Worm (Caenorhabditis elegans) whole organism, young adult: ENCODE data around the gene F23B2.10.
A peak's percentile ranks its signal among the peaks of the same experiment; 100 is the strongest.

ENCODE experiments used
- B0019.2 ChIP-seq: fragments of 200-800 bp; sonication (Bioruptor generic); conservative IDR thresholded peaks from 2 replicates; pipeline ENCODE4 v1.3.6; 2022; ENCODE audit warnings: missing genetic modification reagents, missing genetic modification characterization, missing compliant biosample characterization
- B0261.1 ChIP-seq: sonication (generic microtip); optimal IDR thresholded peaks from 2 replicates; lab custom pipeline; 2016; ENCODE audit warnings: mild to moderate bottlenecking, missing genetic modification characterization, moderate library complexity, missing compliant biosample characterization
- C17E4.6 ChIP-seq: fragments of 200-800 bp; sonication (Bioruptor generic); IDR thresholded peaks from 2 replicates; pipeline ENCODE4 v1.3.6; 2022; ENCODE audit warnings: missing genetic modification reagents, missing genetic modification characterization, missing compliant biosample characterization
- F23B12.7 ChIP-seq: sonication (generic microtip); optimal IDR thresholded peaks from 2 replicates; lab custom pipeline; 2017; ENCODE audit warnings: missing genetic modification characterization, mild to moderate bottlenecking, missing compliant biosample characterization, antibody characterized with exemption, moderate library complexity; ENCODE audit not compliant: insufficient read depth
- F37B4.10 ChIP-seq: fragments of 200-800 bp; sonication (Bioruptor generic); IDR thresholded peaks from 2 replicates; pipeline ENCODE4 v1.3.6; 2022; ENCODE audit warnings: missing genetic modification characterization, missing compliant biosample characterization
- F55B11.4 ChIP-seq: sonication (generic microtip); optimal IDR thresholded peaks from 2 replicates; lab custom pipeline; 2016; ENCODE audit warnings: missing compliant biosample characterization, missing genetic modification characterization, borderline replicate concordance; ENCODE audit not compliant: insufficient read depth
- T07F8.4 ChIP-seq: sonication (generic microtip); optimal IDR thresholded peaks from 2 replicates; lab custom pipeline; 2016; ENCODE audit warnings: mild to moderate bottlenecking, missing genetic modification characterization, moderate library complexity, missing compliant biosample characterization
- Y53G8AR.9 ChIP-seq: fragments of 200-800 bp; sonication (Bioruptor generic); conservative IDR thresholded peaks from 2 replicates; pipeline ENCODE4 v1.3.6; 2022; ENCODE audit warnings: missing genetic modification reagents, missing genetic modification characterization, missing compliant biosample characterization
- Y79H2A.3 ChIP-seq: fragments of 200-800 bp; sonication (Bioruptor generic); conservative IDR thresholded peaks from 2 replicates; pipeline ENCODE4 v1.3.6; 2022; ENCODE audit warnings: missing genetic modification reagents, missing genetic modification characterization, missing compliant biosample characterization
- Y95B8A.8 ChIP-seq: fragments of 200-800 bp; sonication (Bioruptor generic); IDR thresholded peaks from 2 replicates; pipeline ENCODE4 v1.3.6; 2022; ENCODE audit warnings: missing genetic modification reagents, missing genetic modification characterization, missing compliant biosample characterization
- attf-3 ChIP-seq: fragments of 200-800 bp; sonication (Bioruptor generic); conservative IDR thresholded peaks from 2 replicates; pipeline ENCODE4 v1.3.6; 2022; ENCODE audit warnings: missing genetic modification reagents, missing genetic modification characterization, missing compliant biosample characterization
- attf-5 ChIP-seq: fragments of 200-800 bp; sonication (Bioruptor generic); optimal IDR thresholded peaks from 2 replicates; lab custom pipeline; 2018; ENCODE audit warnings: mild to moderate bottlenecking, missing genetic modification characterization, missing compliant biosample characterization
- bed-2 ChIP-seq: fragments of 200-800 bp; sonication (Bioruptor generic); IDR thresholded peaks from 2 replicates; pipeline ENCODE4 v1.3.6; 2022; ENCODE audit warnings: missing genetic modification reagents, missing genetic modification characterization, missing compliant biosample characterization
- ceh-100 ChIP-seq: fragments of 200-800 bp; sonication (Bioruptor generic); IDR thresholded peaks from 2 replicates; pipeline ENCODE4 v1.3.6; 2022; ENCODE audit warnings: missing genetic modification reagents, missing genetic modification characterization, missing compliant biosample characterization
- ceh-27 ChIP-seq: fragments of 200-800 bp; sonication (Bioruptor generic); optimal IDR thresholded peaks from 2 replicates; lab custom pipeline; 2018; ENCODE audit warnings: mild to moderate bottlenecking, missing genetic modification characterization, moderate library complexity, missing compliant biosample characterization
- dox-1 ChIP-seq: fragments of 200-800 bp; sonication (Bioruptor generic); IDR thresholded peaks from 2 replicates; pipeline ENCODE4 v1.3.6; 2022; ENCODE audit warnings: missing genetic modification reagents, missing genetic modification characterization, missing compliant biosample characterization
- efl-1 ChIP-seq: fragments of 150-350 bp; optimal IDR thresholded peaks from 2 replicates; lab custom pipeline; 2014; ENCODE audit warnings: missing biosample characterization, missing genetic modification reagents, missing genetic modification characterization
- egl-44 ChIP-seq: fragments of 200-800 bp; sonication (Bioruptor generic); IDR thresholded peaks from 2 replicates; pipeline ENCODE4 v1.3.6; 2022; ENCODE audit warnings: missing genetic modification reagents, missing genetic modification characterization, missing compliant biosample characterization
- hrde-1 ChIP-seq: sonication (generic microtip); optimal IDR thresholded peaks from 2 replicates; lab custom pipeline; 2016; ENCODE audit warnings: missing genetic modification characterization, mild to moderate bottlenecking, missing compliant biosample characterization, moderate library complexity, missing genotype, missing genetic modification reagents, borderline replicate concordance
- hsf-1 ChIP-seq: fragments of 200-800 bp; sonication (Bioruptor generic); IDR thresholded peaks from 2 replicates; pipeline ENCODE4 v1.3.6; 2022; ENCODE audit warnings: missing genetic modification reagents, missing genetic modification characterization, missing compliant biosample characterization
- lin-35 ChIP-seq, 3 experiments: fragments of 150-350 bp in 2 of 3; sonication (generic microtip) in 1 of 3; optimal IDR thresholded peaks; 2 replicates each; lab custom pipeline; 2014 to 2018; ENCODE audit warnings: missing biosample characterization in 3 of 3, missing genetic modification characterization in 3 of 3, missing genetic modification reagents in 3 of 3
- lin-54 ChIP-seq: fragments of 200-800 bp; sonication (Bioruptor generic); optimal IDR thresholded peaks from 2 replicates; lab custom pipeline; 2018; ENCODE audit warnings: mild to moderate bottlenecking, missing genetic modification characterization, missing compliant biosample characterization
- lir-1 ChIP-seq: fragments of 200-800 bp; sonication (Bioruptor generic); conservative IDR thresholded peaks from 2 replicates; pipeline ENCODE4 v1.3.6; 2022; ENCODE audit warnings: missing genetic modification reagents, missing genetic modification characterization, missing compliant biosample characterization
- lsl-1 ChIP-seq: fragments of 200-800 bp; sonication (Bioruptor generic); optimal IDR thresholded peaks from 2 replicates; lab custom pipeline; 2018; ENCODE audit warnings: mild to moderate bottlenecking, missing genetic modification characterization, moderate library complexity, missing compliant biosample characterization
- madf-10 ChIP-seq: sonication (generic microtip); optimal IDR thresholded peaks from 2 replicates; lab custom pipeline; 2016; ENCODE audit warnings: mild to moderate bottlenecking, missing genetic modification characterization, missing compliant biosample characterization
- madf-6 ChIP-seq: fragments of 200-800 bp; sonication (Bioruptor generic); IDR thresholded peaks from 2 replicates; pipeline ENCODE4 v1.3.6; 2022; ENCODE audit warnings: missing genetic modification reagents, missing genetic modification characterization, missing compliant biosample characterization
- nhr-80 ChIP-seq: sonication (generic microtip); optimal IDR thresholded peaks from 2 replicates; lab custom pipeline; 2016; ENCODE audit warnings: missing genetic modification characterization, missing compliant biosample characterization
- pbrm-1 ChIP-seq: fragments of 200-800 bp; sonication (Bioruptor generic); IDR thresholded peaks from 2 replicates; pipeline ENCODE4 v1.3.6; 2022; ENCODE audit warnings: missing genetic modification reagents, missing genetic modification characterization, missing compliant biosample characterization
- snpc-1.1 ChIP-seq: sonication (generic microtip); optimal IDR thresholded peaks from 2 replicates; lab custom pipeline; 2017; ENCODE audit warnings: missing genetic modification characterization, mild to moderate bottlenecking, missing compliant biosample characterization, antibody characterized with exemption, moderate library complexity, missing genotype, missing genetic modification reagents; ENCODE audit not compliant: insufficient read depth
- snpc-1.3 ChIP-seq: sonication (generic microtip); optimal IDR thresholded peaks from 2 replicates; lab custom pipeline; 2017; ENCODE audit warnings: missing genetic modification characterization, mild to moderate bottlenecking, missing compliant biosample characterization, antibody characterized with exemption, moderate library complexity, missing genotype, missing genetic modification reagents; ENCODE audit not compliant: insufficient read depth
- sptf-2 ChIP-seq: fragments of 200-800 bp; sonication (Bioruptor generic); optimal IDR thresholded peaks from 2 replicates; lab custom pipeline; 2018; ENCODE audit warnings: mild to moderate bottlenecking, missing genetic modification characterization, missing compliant biosample characterization
- tlf-1 ChIP-seq: fragments of 200-800 bp; sonication (Bioruptor generic); optimal IDR thresholded peaks from 2 replicates; lab custom pipeline; 2018; ENCODE audit warnings: mild to moderate bottlenecking, missing genetic modification characterization, missing compliant biosample characterization
- unc-62 ChIP-seq: fragments of 150-350 bp; optimal IDR thresholded peaks from 2 replicates; lab custom pipeline; 2014; ENCODE audit warnings: missing biosample characterization, missing genetic modification reagents, missing genetic modification characterization
- xnd-1 ChIP-seq: sonication (generic microtip); optimal IDR thresholded peaks from 2 replicates; lab custom pipeline; 2016; ENCODE audit warnings: missing genotype, missing genetic modification reagents, missing genetic modification characterization, missing compliant biosample characterization
- zfh-2 ChIP-seq: fragments of 200-800 bp; sonication (Bioruptor generic); conservative IDR thresholded peaks from 2 replicates; pipeline ENCODE4 v1.3.6; 2022; ENCODE audit warnings: missing genetic modification reagents, missing genetic modification characterization, missing compliant biosample characterization
- ztf-3 ChIP-seq: fragments of 200-800 bp; sonication (Bioruptor generic); optimal IDR thresholded peaks from 2 replicates; lab custom pipeline; 2018; ENCODE audit warnings: mild to moderate bottlenecking, missing genetic modification characterization, missing compliant biosample characterization

Gene F23B2.10

DNA sequence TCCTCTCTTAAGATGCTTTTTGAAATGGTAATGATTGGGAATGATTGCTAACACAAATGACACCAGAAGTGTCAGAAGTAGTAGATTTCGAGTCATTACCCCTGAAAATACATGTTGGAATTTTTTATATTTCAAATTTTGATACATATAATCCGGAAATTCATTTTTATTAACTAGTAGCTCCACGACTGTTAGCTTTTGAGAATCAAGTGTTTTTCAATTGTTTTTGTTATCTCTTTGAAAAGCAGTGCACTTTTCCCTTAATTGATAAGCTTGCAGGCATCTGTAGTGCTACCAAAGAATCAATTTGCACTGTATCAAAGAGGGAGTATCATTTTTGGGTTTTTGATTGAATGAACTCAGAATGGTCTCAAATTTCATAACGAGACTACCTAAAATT, 10.9 kb upstream of the F23B2.10 start, which contains the start of gene pcp-2 (continued):
- TF ChIP-seq ztf-3 (GFP tag; lab: Kevin White, UChicago) = no peak

- no peak for TF ChIP-seq attf-5 (GFP tag; lab: Kevin White, UChicago)
- TF ChIP-seq nhr-80 = peak; percentile 96
These were observed 5.7 kb upstream of the F23B2.10 start for ce11 chrIV:9159863-9160262.

ce11 chrIV:9158969-9159800, 5.0 kb upstream of the F23B2.10 start, which contains the start of gene pcp-3:
TSS of gene pcp-3 (minus strand) at chrIV:9159019.
- TF ChIP-seq T07F8.4 = no peak
- peak; percentile 55 for TF ChIP-seq nhr-80

DNA sequence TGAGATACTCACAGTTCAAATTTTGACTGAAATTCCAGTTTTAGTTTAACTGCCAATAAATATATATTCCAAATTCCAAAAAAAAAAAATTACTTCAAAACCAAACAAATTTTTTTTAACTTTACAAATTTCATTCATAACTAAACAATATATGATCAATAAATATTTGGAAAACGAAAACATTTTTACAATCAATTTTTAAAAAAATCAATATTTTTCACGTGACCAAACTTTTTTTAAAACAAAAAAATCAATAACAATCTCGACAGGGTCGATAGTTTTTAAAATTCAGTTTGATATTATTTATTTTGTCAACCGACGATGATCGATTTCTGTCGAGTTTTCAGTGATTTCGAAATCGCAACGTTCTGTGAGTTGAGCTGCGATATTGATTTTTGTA, 4.0 kb downstream of the F23B2.10 start, which contains the start of gene F23B2.7:
F23B2.7 (plus strand) TSS at position 301 of the 400 bp plus-strand sequence.
- no peak for TF ChIP-seq F37B4.10 (GFP tag; lab: Robert Waterston, UW)
- no peak for TF ChIP-seq unc-62 (GFP tag; lab: Kevin White, UChicago)
- no peak for TF ChIP-seq bed-2 (GFP tag; lab: Robert Waterston, UW)
- TF ChIP-seq sptf-2 (GFP tag; lab: Kevin White, UChicago) = no peak
- no peak for TF ChIP-seq F55B11.4 (tag; lab: Kevin White, UChicago)
- TF ChIP-seq egl-44 = no peak
- no peak for TF ChIP-seq dox-1 (GFP tag; lab: Robert Waterston, UW)
- TF ChIP-seq C17E4.6 (GFP tag; lab: Robert Waterston, UW) = no peak
- no peak for TF ChIP-seq snpc-1.1 (tag; lab: Kevin White, UChicago)
- no peak for TF ChIP-seq xnd-1 (tag; lab: Kevin White, UChicago)
- no peak for TF ChIP-seq hrde-1 (tag; lab: Kevin White, UChicago)
- TF ChIP-seq efl-1 (GFP tag; lab: Kevin White, UChicago) = no peak
- no peak for TF ChIP-seq ceh-100 (GFP tag; lab: Robert Waterston, UW)
- TF ChIP-seq B0019.2 (GFP tag; lab: Robert Waterston, UW) = no peak
- no peak for TF ChIP-seq madf-10 (tag; lab: Kevin White, UChicago)
- no peak for TF ChIP-seq ceh-27

DNA sequence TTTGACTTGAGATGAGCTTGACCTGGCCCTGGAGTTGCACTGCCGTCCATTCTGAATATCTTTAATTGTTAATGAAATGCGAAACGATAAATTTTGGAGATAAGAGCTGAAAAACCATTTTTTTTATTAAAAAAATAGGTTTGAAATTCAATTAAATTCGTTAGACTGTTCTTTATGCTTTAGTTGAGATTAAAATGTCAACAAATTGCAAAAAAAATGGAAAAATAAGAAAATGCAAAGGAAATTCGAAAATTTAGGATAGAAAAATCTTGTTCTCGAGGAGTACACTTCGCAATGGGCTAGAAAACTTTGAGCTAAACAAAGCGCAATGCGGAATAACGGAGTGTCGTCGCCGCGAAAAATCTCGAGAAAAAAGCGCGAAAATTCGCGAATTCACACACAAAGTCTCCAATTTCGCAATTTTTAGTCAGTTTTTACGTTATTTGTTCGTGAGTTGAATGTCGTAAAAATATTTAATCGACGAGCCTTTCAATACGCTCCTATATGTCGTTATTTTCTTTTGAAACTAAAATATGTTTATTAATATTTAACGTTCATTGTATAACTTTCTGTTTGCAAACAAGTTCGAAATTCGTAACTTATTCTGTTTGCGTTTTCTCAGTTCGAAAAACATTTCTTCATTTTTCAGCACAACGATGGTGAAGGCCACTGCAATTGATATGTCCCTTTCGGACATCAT, 7.2 kb downstream of the F23B2.10 start, which contains the start of the genes rpb-12 and aly-2:
rpb-12 (minus strand) TSS at position 51 of the 700 bp plus-strand sequence.
aly-2 (plus strand) TSS at position 650 of the 700 bp plus-strand sequence.
- TF ChIP-seq tlf-1 (GFP tag; lab: Kevin White, UChicago) (peak; percentile 61), B0019.2 (GFP tag; lab: Robert Waterston, UW) (peak; percentile 78), Y95B8A.8 (GFP tag; lab: Robert Waterston, UW) (peak; percentile 55; the same call in 1 of the 2 replicates), attf-5 (GFP tag; lab: Kevin White, UChicago) (peak; percentile 54), dox-1 (GFP tag; lab: Robert Waterston, UW) (peak; percentile 92), Y53G8AR.9 (0 out of 2 replicates have a peak, but pooled peaks have one; percentile 39), xnd-1 (tag; lab: Kevin White, UChicago) (peak; percentile 88), F37B4.10 (GFP tag; lab: Robert Waterston, UW) (no peak), hsf-1 (GFP tag; lab: Robert Waterston, UW) (peak; percentile 82), lin-35 (GFP tag; optimal IDR thresholded peaks at IDR 0.05; lab: Kevin White, UChicago) (peak in 1 of 3 experiments; percentile 66), Y79H2A.3 (GFP tag; lab: Robert Waterston, UW) (0 out of 2 replicates have a peak, but pooled peaks have one; percentile 23), B0261.1 (tag; lab: Kevin White, UChicago) (no peak), lsl-1 (GFP tag; lab: Kevin White, UChicago) (peak; percentile 68), lir-1 (peak; percentile 65; the same call in 1 of the 2 replicates), pbrm-1 (GFP tag; lab: Robert Waterston, UW) (peak; percentile 75), efl-1 (GFP tag; lab: Kevin White, UChicago) (peak; percentile 95), lin-54 (peak; percentile 81), F23B12.7 (tag; lab: Kevin White, UChicago) (peak; percentile 64), snpc-1.3 (tag; lab: Kevin White, UChicago) (peak; percentile 50), madf-6 (peak; percentile 97), attf-3 (GFP tag; lab: Robert Waterston, UW) (peak; percentile 100), zfh-2 (GFP tag; lab: Robert Waterston, UW) (no peak), C17E4.6 (GFP tag; lab: Robert Waterston, UW) (peak; percentile 50; the same call in 1 of the 2 replicates)
